Worm (Caenorhabditis elegans): ENCODE data around the gene ZK596.3.

ce11 chrIV:10933062-10933552 lies 28.9 kb upstream of the ZK596.3 start, which contains the start of the genes dnc-1 and lsm-7:
- TF ChIP-seq lin-13 (tag; optimal IDR thresholded peaks at IDR 0.05) (no peak), elt-3 (tag; optimal IDR thresholded peaks at IDR 0.05) (no peak), hlh-1 (tag; optimal IDR thresholded peaks at IDR 0.05) (no peak), lsy-2 (tag; optimal IDR thresholded peaks at IDR 0.05) (peak; percentile 71), nhr-76 (tag; optimal IDR thresholded peaks at IDR 0.05) (no peak)
